Worm (Caenorhabditis elegans) whole organism, L1 larva: ENCODE measurements around the gene W07G4.8.

Source experiments
- C04F5.9 ChIP-seq: sonication (generic microtip); optimal IDR thresholded peaks from 2 replicates; lab custom pipeline; 2016; ENCODE audit warnings: missing genetic modification characterization, missing compliant biosample characterization
- F16B12.6 ChIP-seq: fragments of 150-350 bp; optimal IDR thresholded peaks from 2 replicates; lab custom pipeline; 2014; ENCODE audit warnings: missing biosample characterization, missing genetic modification characterization
- ceh-63 ChIP-seq: fragments of 200-800 bp; sonication (Bioruptor generic); optimal IDR thresholded peaks from 2 replicates; lab custom pipeline; 2018; ENCODE audit warnings: mild to moderate bottlenecking, missing genetic modification characterization, missing compliant biosample characterization
- ceh-8 ChIP-seq: fragments of 200-800 bp; sonication (Bioruptor generic); optimal IDR thresholded peaks from 2 replicates; lab custom pipeline; 2018; ENCODE audit warnings: mild to moderate bottlenecking, missing genetic modification characterization, moderate library complexity, missing compliant biosample characterization
- ceh-88 ChIP-seq: fragments of 200-800 bp; sonication (Bioruptor generic); IDR thresholded peaks from 2 replicates; pipeline ENCODE4 v1.3.6; 2022; ENCODE audit warnings: missing genetic modification characterization, missing compliant biosample characterization
- dpl-1 ChIP-seq, 3 experiments: fragments of 150-350 bp in 2 of 3; sonication (generic microtip) in 1 of 3; optimal IDR thresholded peaks; 2 replicates each; lab custom pipeline; 2014 to 2017; ENCODE audit warnings: missing biosample characterization in 3 of 3, missing genetic modification characterization in 3 of 3, missing genetic modification reagents in 3 of 3
- dsc-1 ChIP-seq: sonication (generic microtip); optimal IDR thresholded peaks from 2 replicates; lab custom pipeline; 2016; ENCODE audit warnings: mild to moderate bottlenecking, missing genetic modification characterization, missing compliant biosample characterization
- efl-1 ChIP-seq, 4 experiments: fragments of 150-350 bp; optimal IDR thresholded peaks in 3 of 4; peaks in 1 of 4; 1 replicate in 1 of 4; 2 replicates in 3 of 4; lab custom pipeline; 2014; ENCODE audit warnings: missing biosample characterization in 2 of 4, missing genetic modification characterization in 2 of 4, missing genetic modification reagents in 2 of 4
- egl-13 ChIP-seq: sonication (generic microtip); optimal IDR thresholded peaks from 2 replicates; lab custom pipeline; 2016; ENCODE audit warnings: missing genotype, missing genetic modification reagents, missing genetic modification characterization, missing compliant biosample characterization
- egl-27 ChIP-seq, 2 experiments: fragments of 150-350 bp in 1 of 2; sonication (generic microtip); optimal IDR thresholded peaks; 3 replicates each; lab custom pipeline; 2017 to 2018; ENCODE audit warnings: missing biosample characterization in 2 of 2, missing genetic modification characterization in 2 of 2, missing genetic modification reagents in 2 of 2
- elt-2 ChIP-seq: sonication (generic microtip); optimal IDR thresholded peaks from 2 replicates; lab custom pipeline; 2016; ENCODE audit warnings: missing genetic modification characterization, mild to moderate bottlenecking, inconsistent platforms, missing compliant biosample characterization, missing genetic modification reagents
- ets-5 ChIP-seq: fragments of 200-800 bp; sonication (Bioruptor generic); IDR thresholded peaks from 2 replicates; pipeline ENCODE4 v1.3.6; 2022; ENCODE audit warnings: missing genetic modification characterization, missing compliant biosample characterization
- fkh-4 ChIP-seq: sonication (generic microtip); optimal IDR thresholded peaks from 2 replicates; lab custom pipeline; 2016; ENCODE audit warnings: missing compliant biosample characterization, missing genetic modification characterization, borderline replicate concordance
- grh-1 ChIP-seq: fragments of 200-800 bp; sonication (Bioruptor generic); IDR thresholded peaks from 2 replicates; pipeline ENCODE4 v1.3.6; 2022; ENCODE audit warnings: missing genetic modification reagents, missing genetic modification characterization, missing compliant biosample characterization
- hlh-17 ChIP-seq: fragments of 200-800 bp; sonication (Bioruptor generic); optimal IDR thresholded peaks from 2 replicates; lab custom pipeline; 2018; ENCODE audit warnings: missing genetic modification characterization, mild to moderate bottlenecking, missing compliant biosample characterization, moderate library complexity, borderline replicate concordance
- hlh-4 ChIP-seq: sonication (generic microtip); optimal IDR thresholded peaks from 2 replicates; lab custom pipeline; 2016; ENCODE audit warnings: mild to moderate bottlenecking, missing genetic modification characterization, missing compliant biosample characterization
- jun-1 ChIP-seq: fragments of 150-350 bp; optimal IDR thresholded peaks from 2 replicates; lab custom pipeline; 2014; ENCODE audit warnings: missing biosample characterization, missing genetic modification reagents, missing genetic modification characterization
- lin-14 ChIP-seq: fragments of 200-800 bp; sonication (Bioruptor generic); optimal IDR thresholded peaks from 2 replicates; lab custom pipeline; 2018; ENCODE audit warnings: mild to moderate bottlenecking, missing genetic modification characterization, moderate library complexity, missing compliant biosample characterization
- lin-15B ChIP-seq: fragments of 150-350 bp; sonication (generic microtip); optimal IDR thresholded peaks from 3 replicates; lab custom pipeline; 2014; ENCODE audit warnings: missing biosample characterization, missing genetic modification characterization
- lin-35 ChIP-seq, 2 experiments: fragments of 150-350 bp; optimal IDR thresholded peaks; 2 replicates each; lab custom pipeline; 2014; ENCODE audit warnings: missing biosample characterization in 2 of 2, missing genetic modification characterization in 2 of 2, missing genetic modification reagents in 2 of 2
- lin-39 ChIP-seq: fragments of 150-350 bp; optimal IDR thresholded peaks from 2 replicates; lab custom pipeline; 2014; ENCODE audit warnings: missing biosample characterization, missing genetic modification reagents, missing genetic modification characterization
- lir-3 ChIP-seq: sonication (generic microtip); optimal IDR thresholded peaks from 2 replicates; lab custom pipeline; 2016; ENCODE audit warnings: mild to moderate bottlenecking, missing genetic modification characterization, moderate library complexity, missing compliant biosample characterization; ENCODE audit not compliant: poor library complexity
- lsy-2 ChIP-seq, 2 experiments: fragments of 150-350 bp; optimal IDR thresholded peaks; 2 replicates each; lab custom pipeline; 2014; ENCODE audit warnings: missing biosample characterization in 2 of 2, missing genetic modification characterization in 2 of 2
- mab-9 ChIP-seq: fragments of 200-800 bp; sonication (Bioruptor generic); IDR thresholded peaks from 2 replicates; pipeline ENCODE4 v1.3.6; 2022; ENCODE audit warnings: missing genetic modification reagents, missing genetic modification characterization, missing compliant biosample characterization
- mdl-1 ChIP-seq, 2 experiments: fragments of 150-350 bp; optimal IDR thresholded peaks; 2 replicates each; lab custom pipeline; 2014 to 2017; ENCODE audit warnings: missing biosample characterization in 2 of 2, missing genetic modification characterization in 2 of 2, inconsistent platforms in 1 of 2
- mef-2 ChIP-seq: fragments of 150-350 bp; optimal IDR thresholded peaks from 2 replicates; lab custom pipeline; 2014; ENCODE audit warnings: missing biosample characterization, missing genetic modification characterization
- nhr-12 ChIP-seq: sonication (generic microtip); optimal IDR thresholded peaks from 2 replicates; lab custom pipeline; 2017; ENCODE audit warnings: missing biosample characterization, missing genetic modification characterization
- nhr-19 ChIP-seq: fragments of 200-800 bp; sonication (Bioruptor generic); conservative IDR thresholded peaks from 2 replicates; pipeline ENCODE4 v1.3.6; 2022; ENCODE audit warnings: missing genetic modification characterization, missing compliant biosample characterization
- nhr-20 ChIP-seq: sonication (generic microtip); optimal IDR thresholded peaks from 2 replicates; lab custom pipeline; 2016; ENCODE audit warnings: mild to moderate bottlenecking, missing genetic modification characterization, missing compliant biosample characterization
- nhr-28 ChIP-seq: fragments of 150-350 bp; optimal IDR thresholded peaks from 2 replicates; lab custom pipeline; 2014; ENCODE audit warnings: missing biosample characterization, missing genetic modification characterization
- nhr-71 ChIP-seq: sonication (generic microtip); optimal IDR thresholded peaks from 2 replicates; lab custom pipeline; 2016; ENCODE audit warnings: mild to moderate bottlenecking, missing genetic modification characterization, moderate library complexity, missing compliant biosample characterization
- nhr-84 ChIP-seq: sonication (generic microtip); optimal IDR thresholded peaks from 2 replicates; lab custom pipeline; 2017; ENCODE audit warnings: missing biosample characterization, missing genetic modification characterization
- nhr-85 ChIP-seq: sonication (generic microtip); peaks from one replicate; lab custom pipeline; 2016; ENCODE audit warnings: missing genetic modification characterization, inconsistent platforms, missing compliant biosample characterization
- nhr-90 ChIP-seq: sonication (generic microtip); optimal IDR thresholded peaks from 2 replicates; lab custom pipeline; 2016; ENCODE audit warnings: mild to moderate bottlenecking, missing genetic modification characterization, missing compliant biosample characterization; ENCODE audit not compliant: poor library complexity
- pag-3 ChIP-seq: sonication (generic microtip); optimal IDR thresholded peaks from 2 replicates; lab custom pipeline; 2017; ENCODE audit warnings: missing genetic modification characterization, mild to moderate bottlenecking, missing compliant biosample characterization, antibody characterized with exemption, borderline replicate concordance; ENCODE audit not compliant: insufficient read depth
- pqm-1 ChIP-seq: sonication (generic microtip); optimal IDR thresholded peaks from 3 replicates; lab custom pipeline; 2017; ENCODE audit warnings: missing biosample characterization, missing genetic modification characterization
- rnt-1 ChIP-seq: sonication (generic microtip); optimal IDR thresholded peaks from 2 replicates; lab custom pipeline; 2016; ENCODE audit warnings: mild to moderate bottlenecking, missing genetic modification characterization, moderate library complexity, missing compliant biosample characterization
- snu-23 ChIP-seq: sonication (generic microtip); optimal IDR thresholded peaks from 2 replicates; lab custom pipeline; 2016; ENCODE audit warnings: missing genetic modification characterization, missing compliant biosample characterization
- sptf-1 ChIP-seq: fragments of 150-350 bp; optimal IDR thresholded peaks from 2 replicates; lab custom pipeline; 2014; ENCODE audit warnings: missing biosample characterization, missing genetic modification characterization
- xbp-1 ChIP-seq: sonication (generic microtip); optimal IDR thresholded peaks from 2 replicates; lab custom pipeline; 2016; ENCODE audit warnings: missing genetic modification characterization, missing compliant biosample characterization
- zag-1 ChIP-seq: fragments of 150-350 bp; optimal IDR thresholded peaks from 2 replicates; lab custom pipeline; 2014; ENCODE audit warnings: missing biosample characterization, missing genetic modification characterization
- zip-4 ChIP-seq: fragments of 200-800 bp; sonication (Bioruptor generic); optimal IDR thresholded peaks from 2 replicates; lab custom pipeline; 2018; ENCODE audit warnings: mild to moderate bottlenecking, missing genetic modification characterization, moderate library complexity, missing compliant biosample characterization
- ztf-4 ChIP-seq: fragments of 150-350 bp; optimal IDR thresholded peaks from 2 replicates; lab custom pipeline; 2014; ENCODE audit warnings: missing biosample characterization, missing genetic modification characterization

Gene W07G4.8

DNA sequence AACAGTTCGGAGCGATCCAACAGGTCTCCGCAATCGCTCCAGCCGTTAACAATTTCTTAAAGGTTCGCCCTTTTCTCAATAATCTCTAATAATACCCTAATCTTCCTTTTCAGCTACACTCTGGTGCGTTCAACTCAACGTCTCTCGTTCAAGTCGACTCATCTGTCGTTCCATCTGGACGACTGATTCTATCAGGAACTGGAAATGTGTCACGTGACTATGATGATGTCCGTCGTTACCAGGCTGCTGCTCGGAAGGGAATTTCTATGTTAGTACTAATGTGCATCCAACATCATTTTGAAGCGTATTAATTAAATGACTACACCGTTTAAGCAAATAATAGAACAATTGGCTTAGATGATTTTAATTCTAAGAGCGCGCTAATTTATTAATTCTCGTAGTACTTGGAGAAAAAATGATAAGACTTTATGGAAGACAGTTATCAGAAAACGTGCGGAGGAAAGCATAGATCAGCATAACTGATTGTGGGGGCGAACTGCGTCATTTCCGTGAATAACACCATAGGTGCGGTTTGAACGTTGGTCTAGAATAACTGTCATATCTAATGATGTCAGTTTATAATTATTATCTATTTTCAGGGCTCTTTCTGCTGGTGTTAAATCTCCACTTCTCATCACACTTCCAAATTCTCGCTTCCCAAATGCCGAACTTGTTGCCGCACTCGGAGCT lies 5.4 kb downstream of the W07G4.8 start:
- TF ChIP-seq elt-2 (tag; lab: Kevin White, UChicago) (peak; percentile 62), nhr-71 (tag; lab: Kevin White, UChicago) (no peak), jun-1 (peak; percentile 25), egl-27 (tag; optimal IDR thresholded peaks at IDR 0.05; lab: Kevin White, UChicago) (no peak), efl-1 (optimal IDR thresholded peaks at IDR 0.05; lab: Kevin White, UChicago) (no peak), efl-1 (GFP tag; optimal IDR thresholded peaks at IDR 0.05 in 1 of 2; lab: Kevin White, UChicago) (peak in 1 of 2 experiments; percentile 62), lin-35 (GFP tag; optimal IDR thresholded peaks at IDR 0.05; lab: Kevin White, UChicago) (peak in 1 of 2 experiments; percentile 9)

DNA sequence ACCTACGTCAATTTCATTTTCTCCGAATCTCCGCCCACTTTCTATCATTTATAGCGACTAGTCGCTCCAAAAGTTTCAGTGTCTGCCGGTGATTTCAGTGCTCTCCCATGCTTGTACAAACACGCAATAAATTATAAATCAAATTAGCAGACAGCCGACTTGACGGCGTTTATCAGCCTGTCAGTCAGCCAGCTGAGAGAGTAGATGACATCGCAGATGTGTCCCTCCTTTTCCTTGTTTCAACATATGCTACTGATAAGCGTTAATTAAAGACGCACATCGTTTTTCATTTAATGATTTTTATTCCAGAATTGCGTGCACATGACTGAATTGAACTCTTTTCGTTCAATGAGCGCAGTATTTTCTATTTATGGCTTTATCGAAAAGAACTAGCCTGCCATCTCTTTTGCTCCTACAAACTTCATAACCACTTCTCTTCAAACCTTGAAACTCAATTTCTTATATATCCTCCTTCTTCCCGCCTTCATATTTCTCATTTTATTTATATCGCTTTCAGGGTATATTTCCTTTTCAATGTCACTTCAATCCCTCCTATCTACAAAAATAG lies 6.1 kb downstream of the W07G4.8 start, which contains the start of gene lap-2:
lap-2 (plus strand) TSS at position 518 of the 568 bp plus-strand sequence.
- no peak for TF ChIP-seq zag-1 (tag; lab: Kevin White, UChicago)
- TF ChIP-seq lin-15B: no peak
- no peak for TF ChIP-seq F16B12.6 (tag; lab: Kevin White, UChicago)
- no peak for TF ChIP-seq mdl-1 (tag; optimal IDR thresholded peaks at IDR 0.05; lab: Kevin White, UChicago)
- TF ChIP-seq hlh-17: no peak
- peak; percentile 21 for TF ChIP-seq pqm-1
- no peak for TF ChIP-seq grh-1 (GFP tag; lab: Robert Waterston, UW)
- TF ChIP-seq nhr-20 (tag; lab: Kevin White, UChicago): peak; percentile 29
- TF ChIP-seq elt-2 (tag; lab: Kevin White, UChicago): peak; percentile 91
- TF ChIP-seq zip-4 (GFP tag; lab: Kevin White, UChicago): no peak
- no peak for TF ChIP-seq mef-2 (tag; lab: Kevin White, UChicago)
- TF ChIP-seq fkh-4 (tag; lab: Kevin White, UChicago): no peak
- peak in 1 of 2 experiments; percentile 39 for TF ChIP-seq lin-35 (GFP tag; optimal IDR thresholded peaks at IDR 0.05; lab: Kevin White, UChicago)
- peak; percentile 5 for TF ChIP-seq jun-1
- TF ChIP-seq nhr-28 (tag; lab: Kevin White, UChicago): no peak
- no peak for TF ChIP-seq nhr-12 (tag; lab: Kevin White, UChicago)
- no peak for TF ChIP-seq ets-5 (GFP tag; lab: Robert Waterston, UW)
- no peak for TF ChIP-seq hlh-4 (tag; lab: Kevin White, UChicago)
- TF ChIP-seq nhr-90: no peak
- TF ChIP-seq egl-13 (tag; lab: Kevin White, UChicago): no peak
- no peak for TF ChIP-seq sptf-1 (tag; lab: Kevin White, UChicago)
- no peak for TF ChIP-seq dsc-1 (tag; lab: Kevin White, UChicago)
- TF ChIP-seq nhr-19: 0 out of 2 replicates have a peak, but pooled peaks have one; percentile 13
- no peak for TF ChIP-seq ceh-63 (GFP tag; lab: Kevin White, UChicago)
- TF ChIP-seq nhr-84 (tag; lab: Kevin White, UChicago): no peak
- TF ChIP-seq dpl-1 (GFP tag; optimal IDR thresholded peaks at IDR 0.05; lab: Kevin White, UChicago): peak in 1 of 3 experiments; percentile 3
- no peak for TF ChIP-seq ceh-88 (GFP tag; lab: Robert Waterston, UW)
- no peak for TF ChIP-seq mab-9 (GFP tag; lab: Robert Waterston, UW)
- TF ChIP-seq lir-3: no peak
- peak; percentile 19 for TF ChIP-seq nhr-85 (tag; lab: Kevin White, UChicago)
- no peak for TF ChIP-seq snu-23
- no peak for TF ChIP-seq ceh-8 (GFP tag; lab: Kevin White, UChicago)
- TF ChIP-seq lin-39: no peak
- no peak for TF ChIP-seq pag-3 (tag; lab: Kevin White, UChicago)
- peak; percentile 41 for TF ChIP-seq lin-14 (GFP tag; lab: Kevin White, UChicago)
- no peak for TF ChIP-seq ztf-4 (tag; lab: Kevin White, UChicago)
- no peak for TF ChIP-seq lsy-2 (tag; optimal IDR thresholded peaks at IDR 0.05; lab: Kevin White, UChicago)
- no peak for TF ChIP-seq rnt-1 (tag; lab: Kevin White, UChicago)
- TF ChIP-seq xbp-1 (tag; lab: Kevin White, UChicago): no peak
- peak; percentile 54 for TF ChIP-seq nhr-71 (tag; lab: Kevin White, UChicago)
- no peak for TF ChIP-seq efl-1 (optimal IDR thresholded peaks at IDR 0.05; lab: Kevin White, UChicago)
- peak in 1 of 2 experiments; percentile 6 for TF ChIP-seq efl-1 (GFP tag; optimal IDR thresholded peaks at IDR 0.05 in 1 of 2; lab: Kevin White, UChicago)
- TF ChIP-seq C04F5.9 (tag; lab: Kevin White, UChicago): no peak
